Worm (Caenorhabditis elegans) whole organism, L2 larva: ENCODE measurements around the gene C50A2.3.
A peak's percentile ranks its signal among the peaks of the same experiment; 100 is the strongest.

Experiments used
- F13H6.1 ChIP-seq: sonication (generic microtip); optimal IDR thresholded peaks from 2 replicates; lab custom pipeline; 2016; ENCODE audit warnings: missing genetic modification characterization, missing compliant biosample characterization
- Y55F3AM.14 ChIP-seq: fragments of 200-800 bp; sonication (Bioruptor generic); optimal IDR thresholded peaks from 2 replicates; lab custom pipeline; 2018; ENCODE audit warnings: mild to moderate bottlenecking, missing genetic modification characterization, missing compliant biosample characterization
- alr-1 ChIP-seq: fragments of 150-350 bp; optimal IDR thresholded peaks from 2 replicates; lab custom pipeline; 2014; ENCODE audit warnings: missing biosample characterization, missing genetic modification characterization
- aly-2 ChIP-seq: fragments of 150-350 bp; optimal IDR thresholded peaks from 2 replicates; lab custom pipeline; 2014; ENCODE audit warnings: missing biosample characterization, missing genetic modification characterization
- ama-1 ChIP-seq: fragments of 150-350 bp; optimal IDR thresholded peaks from 2 replicates; lab custom pipeline; 2018; ENCODE audit warnings: inconsistent platforms
- ceh-16 ChIP-seq: fragments of 150-350 bp; optimal IDR thresholded peaks from 2 replicates; lab custom pipeline; 2014; ENCODE audit warnings: missing biosample characterization, missing genetic modification characterization
- elt-1 ChIP-seq: fragments of 150-350 bp; optimal IDR thresholded peaks from 2 replicates; lab custom pipeline; 2014; ENCODE audit warnings: missing biosample characterization, missing genetic modification characterization
- lin-11 ChIP-seq: fragments of 150-350 bp; sonication (generic microtip); optimal IDR thresholded peaks from 2 replicates; lab custom pipeline; 2014; ENCODE audit warnings: missing biosample characterization, missing genetic modification characterization, inconsistent platforms, mixed read lengths
- lin-39 ChIP-seq: fragments of 150-350 bp; optimal IDR thresholded peaks from 2 replicates; lab custom pipeline; 2014; ENCODE audit warnings: missing biosample characterization, missing genetic modification reagents, missing genetic modification characterization
- lsy-2 ChIP-seq, 2 experiments: fragments of 150-350 bp in 1 of 2; sonication (generic microtip) in 1 of 2; optimal IDR thresholded peaks; 2 replicates each; lab custom pipeline; 2014 to 2017; ENCODE audit warnings: missing biosample characterization in 2 of 2, missing genetic modification characterization in 2 of 2
- mab-5 ChIP-seq: fragments of 150-350 bp; optimal IDR thresholded peaks from 2 replicates; lab custom pipeline; 2014; ENCODE audit warnings: missing biosample characterization, missing genetic modification characterization
- mdl-1 ChIP-seq, 2 experiments: fragments of 150-350 bp in 1 of 2; sonication (generic microtip) in 1 of 2; optimal IDR thresholded peaks; 2 replicates each; lab custom pipeline; 2017; ENCODE audit warnings: missing biosample characterization in 2 of 2, missing genetic modification characterization in 2 of 2
- nhr-10 ChIP-seq: sonication (generic microtip); optimal IDR thresholded peaks from 2 replicates; lab custom pipeline; 2017; ENCODE audit warnings: missing biosample characterization, missing genetic modification characterization
- nhr-11 ChIP-seq: fragments of 150-350 bp; optimal IDR thresholded peaks from 2 replicates; lab custom pipeline; 2014; ENCODE audit warnings: missing biosample characterization, missing genetic modification characterization
- nhr-12 ChIP-seq: fragments of 150-350 bp; optimal IDR thresholded peaks from 2 replicates; lab custom pipeline; 2014; ENCODE audit warnings: missing biosample characterization, missing genetic modification characterization
- nhr-129 ChIP-seq: fragments of 150-350 bp; optimal IDR thresholded peaks from 2 replicates; lab custom pipeline; 2014; ENCODE audit warnings: missing biosample characterization, missing genetic modification characterization
- nhr-23 ChIP-seq: fragments of 150-350 bp; optimal IDR thresholded peaks from 2 replicates; lab custom pipeline; 2014; ENCODE audit warnings: missing biosample characterization, missing genetic modification reagents, missing genetic modification characterization
- nhr-237 ChIP-seq: fragments of 150-350 bp; optimal IDR thresholded peaks from 2 replicates; lab custom pipeline; 2014; ENCODE audit warnings: missing biosample characterization, missing genetic modification characterization
- nhr-77 ChIP-seq: fragments of 150-350 bp; optimal IDR thresholded peaks from 2 replicates; lab custom pipeline; 2014; ENCODE audit warnings: missing biosample characterization, missing genetic modification characterization
- sem-4 ChIP-seq: fragments of 150-350 bp; optimal IDR thresholded peaks from 2 replicates; lab custom pipeline; 2014; ENCODE audit warnings: missing biosample characterization, missing genetic modification reagents, missing genetic modification characterization
- skn-1 ChIP-seq: sonication (generic microtip); optimal IDR thresholded peaks from 2 replicates; lab custom pipeline; 2017; ENCODE audit warnings: missing biosample characterization, missing genetic modification characterization
- sma-9 ChIP-seq, 2 experiments: fragments of 150-350 bp in 1 of 2; sonication (generic microtip) in 1 of 2; optimal IDR thresholded peaks; 2 replicates each; lab custom pipeline; 2014 to 2016; ENCODE audit warnings: missing genetic modification characterization in 2 of 2, mild to moderate bottlenecking in 1 of 2, missing biosample characterization in 1 of 2, missing compliant biosample characterization in 1 of 2, missing genetic modification reagents in 1 of 2, moderate library complexity in 1 of 2
- unc-39 ChIP-seq: fragments of 150-350 bp; optimal IDR thresholded peaks from 2 replicates; lab custom pipeline; 2014; ENCODE audit warnings: missing biosample characterization, missing genetic modification characterization
- unc-55 ChIP-seq: fragments of 150-350 bp; sonication (generic microtip); optimal IDR thresholded peaks from 3 replicates; lab custom pipeline; 2014; ENCODE audit warnings: missing biosample characterization, missing genetic modification reagents, missing genetic modification characterization
- zag-1 ChIP-seq: fragments of 150-350 bp; optimal IDR thresholded peaks from 2 replicates; lab custom pipeline; 2014; ENCODE audit warnings: missing biosample characterization, missing genetic modification characterization
- ztf-1 ChIP-seq: fragments of 200-800 bp; sonication (Bioruptor generic); conservative IDR thresholded peaks from 2 replicates; pipeline ENCODE4 v1.3.6; 2022; ENCODE audit warnings: missing genetic modification characterization, missing compliant biosample characterization
- ztf-4 ChIP-seq: fragments of 150-350 bp; optimal IDR thresholded peaks from 2 replicates; lab custom pipeline; 2014; ENCODE audit warnings: missing biosample characterization, missing genetic modification characterization

Gene C50A2.3

ce11 chrIV:1107190-1107589, 50.6 kb downstream of the C50A2.3 start, which contains the start of gene ost-1:
Gene ost-1 (plus strand): TSS chrIV:1107396.
- TF ChIP-seq elt-1 (tag; lab: Kevin White, UChicago): no peak
- peak; percentile 31 for TF ChIP-seq F13H6.1 (tag; lab: Kevin White, UChicago)
- peak; percentile 3 for TF ChIP-seq sma-9 (GFP tag; optimal IDR thresholded peaks at IDR 0.05; lab: Kevin White, UChicago)
- no peak for TF ChIP-seq sma-9 (tag; optimal IDR thresholded peaks at IDR 0.05; lab: Kevin White, UChicago)
- TF ChIP-seq nhr-129 (tag; lab: Kevin White, UChicago): peak; percentile 35

- peak; percentile 52 for TF ChIP-seq F13H6.1 (tag; lab: Kevin White, UChicago)
- no peak for TF ChIP-seq skn-1
- no peak for TF ChIP-seq lsy-2 (tag; optimal IDR thresholded peaks at IDR 0.05; lab: Kevin White, UChicago)
These were observed 51.8 kb downstream of the C50A2.3 start for ce11 chrIV:1105999-1106398.

ce11 chrIV:1105104-1105503, 52.7 kb downstream of the C50A2.3 start:
- TF ChIP-seq aly-2 (no peak), nhr-23 (tag; lab: Kevin White, UChicago) (no peak), sma-9 (GFP tag; optimal IDR thresholded peaks at IDR 0.05; lab: Kevin White, UChicago) (peak; percentile 2), sma-9 (tag; optimal IDR thresholded peaks at IDR 0.05; lab: Kevin White, UChicago) (no peak), F13H6.1 (tag; lab: Kevin White, UChicago) (peak; percentile 46), ceh-16 (tag; lab: Kevin White, UChicago) (no peak), nhr-10 (tag; lab: Kevin White, UChicago) (no peak), sem-4 (tag; lab: Kevin White, UChicago) (no peak), lin-39 (tag; lab: Kevin White, UChicago) (no peak), nhr-129 (tag; lab: Kevin White, UChicago) (peak; percentile 47)

ce11 chrIV:1104518-1104917, 53.3 kb downstream of the C50A2.3 start, which contains the start of the genes C44B12.9 and C44B12.3:
Gene C44B12.9 (minus strand): TSS chrIV:1104618.
Gene C44B12.3 (plus strand): TSS chrIV:1104766.
- no peak for TF ChIP-seq mab-5 (tag; lab: Kevin White, UChicago)
- TF ChIP-seq nhr-11 (tag; lab: Kevin White, UChicago): no peak
- TF ChIP-seq lin-11 (tag; lab: Kevin White, UChicago): no peak
- no peak for TF ChIP-seq mdl-1 (tag; optimal IDR thresholded peaks at IDR 0.05; lab: Kevin White, UChicago)
- no peak for TF ChIP-seq skn-1
- no peak for TF ChIP-seq nhr-10 (tag; lab: Kevin White, UChicago)
- TF ChIP-seq nhr-12 (tag; lab: Kevin White, UChicago): no peak
- no peak for TF ChIP-seq unc-55 (GFP tag; lab: Kevin White, UChicago)
- no peak for TF ChIP-seq nhr-237 (tag; lab: Kevin White, UChicago)
- TF ChIP-seq ztf-4 (tag; lab: Kevin White, UChicago): no peak

ce11 chrIV:1097153-1097552, 60.7 kb downstream of the C50A2.3 start, which contains the start of gene cox-18:
Gene cox-18 (plus strand): TSS chrIV:1097453.
- TF ChIP-seq lin-11 (tag; lab: Kevin White, UChicago): no peak
- no peak for TF ChIP-seq ama-1 (lab: Kevin White, UChicago)

- no peak for TF ChIP-seq unc-39 (tag; lab: Kevin White, UChicago)
- TF ChIP-seq Y55F3AM.14 (GFP tag; lab: Kevin White, UChicago): no peak
- TF ChIP-seq zag-1 (tag; lab: Kevin White, UChicago): no peak
- no peak for TF ChIP-seq alr-1 (tag; lab: Kevin White, UChicago)
- no peak for TF ChIP-seq nhr-10 (tag; lab: Kevin White, UChicago)
- TF ChIP-seq mdl-1 (tag; optimal IDR thresholded peaks at IDR 0.05; lab: Kevin White, UChicago): no peak
- TF ChIP-seq nhr-77: no peak
- no peak for TF ChIP-seq nhr-23 (tag; lab: Kevin White, UChicago)
- no peak for TF ChIP-seq ztf-1
- no peak for TF ChIP-seq skn-1
These were observed 61.7 kb downstream of the C50A2.3 start for ce11 chrIV:1096154-1096553.
